Fruit fly (Drosophila melanogaster) whole organism, embryonic: Measurements from ENCODE around the gene CG4278.

Source experiments
- Atf3 ChIP-seq: fragments of 200-800 bp; sonication (Bioruptor generic); optimal IDR thresholded peaks from 3 replicates; lab custom pipeline; 2016; ENCODE audit warnings: missing biosample characterization, missing genetic modification characterization
- Awh ChIP-seq: fragments of 200-800 bp; sonication (Bioruptor generic); IDR thresholded peaks from 2 replicates; pipeline ENCODE4, ENCODE4 v1.3.6; 2022; ENCODE audit warnings: missing biosample characterization, missing genetic modification characterization
- Blimp-1 ChIP-seq: fragments of 200-800 bp; sonication (Bioruptor generic); optimal IDR thresholded peaks from 3 replicates; lab custom pipeline; 2018; ENCODE audit warnings: missing biosample characterization, missing genetic modification characterization, mild to moderate bottlenecking, moderate library complexity, missing genetic modification reagents
- CG1024 ChIP-seq: fragments of 200-800 bp; sonication (Bioruptor generic); IDR thresholded peaks from 2 replicates; pipeline ENCODE4 v1.3.6; 2022; ENCODE audit warnings: missing biosample characterization, missing genetic modification characterization
- CG11695 ChIP-seq: fragments of 200-800 bp; sonication (Bioruptor generic); IDR thresholded peaks from 3 replicates; pipeline ENCODE4 v1.3.6; 2022; ENCODE audit warnings: missing biosample characterization, missing genetic modification characterization
- CG11723 ChIP-seq: fragments of 200-800 bp; sonication (Bioruptor generic); optimal IDR thresholded peaks from 2 replicates; lab custom pipeline; 2017; ENCODE audit warnings: missing biosample characterization, mild to moderate bottlenecking, missing genetic modification characterization
- CG1233 ChIP-seq: fragments of 200-800 bp; sonication (Bioruptor generic); optimal IDR thresholded peaks from 4 replicates; lab custom pipeline; 2018; ENCODE audit warnings: missing biosample characterization, mild to moderate bottlenecking, missing genetic modification characterization
- CG12942 ChIP-seq: fragments of 200-800 bp; sonication (Bioruptor generic); optimal IDR thresholded peaks from 3 replicates; lab custom pipeline; 2016; ENCODE audit warnings: missing biosample characterization, missing genetic modification characterization
- CG15601 ChIP-seq: fragments of 200-800 bp; sonication (Bioruptor generic); optimal IDR thresholded peaks from 3 replicates; lab custom pipeline; 2019; ENCODE audit warnings: missing biosample characterization, mild to moderate bottlenecking, missing genetic modification characterization, moderate library complexity
- CG15696 ChIP-seq: fragments of 200-800 bp; sonication (Bioruptor generic); optimal IDR thresholded peaks from 2 replicates; lab custom pipeline; 2019; ENCODE audit warnings: missing biosample characterization, mild to moderate bottlenecking, missing genetic modification characterization, moderate library complexity
- CG17802 ChIP-seq: fragments of 200-800 bp; sonication (Bioruptor generic); optimal IDR thresholded peaks from 2 replicates; lab custom pipeline; 2018; ENCODE audit warnings: missing biosample characterization, mild to moderate bottlenecking, missing genetic modification characterization, moderate library complexity
- CG18011 ChIP-seq: fragments of 200-800 bp; sonication (Bioruptor generic); optimal IDR thresholded peaks from 2 replicates; lab custom pipeline; 2017; ENCODE audit warnings: missing biosample characterization, missing genetic modification characterization, mild to moderate bottlenecking, moderate library complexity, missing genotype
- CG18262 ChIP-seq: fragments of 200-800 bp; optimal IDR thresholded peaks from 3 replicates; lab custom pipeline; 2019; ENCODE audit warnings: missing biosample characterization, mild to moderate bottlenecking, missing genetic modification characterization, moderate library complexity
- CG2120 ChIP-seq: fragments of 200-800 bp; sonication (Bioruptor generic); optimal IDR thresholded peaks from 3 replicates; lab custom pipeline; 2016; ENCODE audit warnings: missing biosample characterization, missing genetic modification characterization
- CG3065 ChIP-seq: fragments of 200-800 bp; sonication (Bioruptor generic); optimal IDR thresholded peaks from 2 replicates; lab custom pipeline; 2016; ENCODE audit warnings: missing biosample characterization, missing genetic modification characterization
- CG31388 ChIP-seq: fragments of 200-800 bp; sonication (Bioruptor generic); optimal IDR thresholded peaks from 2 replicates; lab custom pipeline; 2016; ENCODE audit warnings: missing biosample characterization, missing genetic modification characterization
- CG3407 ChIP-seq: fragments of 200-800 bp; sonication (Bioruptor generic); optimal IDR thresholded peaks from 2 replicates; lab custom pipeline; 2018; ENCODE audit warnings: missing biosample characterization, mild to moderate bottlenecking, missing genetic modification characterization
- CG4854 ChIP-seq: fragments of 200-800 bp; sonication (Bioruptor generic); optimal IDR thresholded peaks from 2 replicates; lab custom pipeline; 2016; ENCODE audit warnings: missing biosample characterization, missing genetic modification characterization, inconsistent platforms
- CG7963 ChIP-seq: fragments of 200-800 bp; sonication (Bioruptor generic); IDR thresholded peaks from 3 replicates; pipeline ENCODE4 v1.3.6; 2022; ENCODE audit warnings: missing biosample characterization, missing genetic modification characterization; ENCODE audit not compliant: partially characterized antibody
- CG9609 ChIP-seq: fragments of 200-800 bp; sonication (Bioruptor generic); optimal IDR thresholded peaks from 3 replicates; lab custom pipeline; 2016; ENCODE audit warnings: missing biosample characterization, missing genetic modification characterization
- Dip2 ChIP-seq: fragments of 200-800 bp; sonication (Bioruptor generic); IDR thresholded peaks from 2 replicates; pipeline ENCODE4 v1.3.6; 2022; ENCODE audit warnings: missing biosample characterization, missing genetic modification characterization
- Dip3 ChIP-seq: fragments of 200-800 bp; sonication (Bioruptor generic); optimal IDR thresholded peaks from 3 replicates; lab custom pipeline; 2016; ENCODE audit warnings: missing biosample characterization, missing genetic modification characterization
- Doc3 ChIP-seq: fragments of 200-800 bp; sonication (Bioruptor generic); IDR thresholded peaks from 3 replicates; pipeline ENCODE4 v1.3.6; 2022; ENCODE audit warnings: missing biosample characterization, missing genetic modification characterization; ENCODE audit not compliant: partially characterized antibody
- Dref ChIP-seq: fragments of 200-800 bp; sonication (Bioruptor generic); IDR thresholded peaks from 2 replicates; pipeline ENCODE4 v1.3.6; 2022; ENCODE audit warnings: missing biosample characterization, missing genetic modification characterization
- Ets97D ChIP-seq: fragments of 200-800 bp; sonication (Bioruptor generic); optimal IDR thresholded peaks from 3 replicates; lab custom pipeline; 2016; ENCODE audit warnings: missing biosample characterization, missing genetic modification characterization
- GATAe ChIP-seq: fragments of 200-800 bp; sonication (Bioruptor generic); conservative IDR thresholded peaks from 2 replicates; pipeline ENCODE4 v1.3.6; 2022; ENCODE audit warnings: missing biosample characterization, missing genetic modification characterization
- Gsc ChIP-seq: fragments of 200-800 bp; sonication (Bioruptor generic); IDR thresholded peaks from 2 replicates; pipeline ENCODE4 v1.3.6; 2022; ENCODE audit warnings: missing biosample characterization, missing genetic modification characterization
- HLHmδ ChIP-seq: fragments of 200-800 bp; sonication (Bioruptor generic); optimal IDR thresholded peaks from 2 replicates; lab custom pipeline; 2018; ENCODE audit warnings: missing biosample characterization, mild to moderate bottlenecking, missing genetic modification characterization, moderate library complexity
- Hand ChIP-seq: fragments of 200-800 bp; sonication (Bioruptor generic); optimal IDR thresholded peaks from 2 replicates; lab custom pipeline; 2017; ENCODE audit warnings: mild to moderate bottlenecking, missing biosample characterization, missing genetic modification reagents, missing genetic modification characterization
- Hr3 ChIP-seq: fragments of 200-800 bp; sonication (Bioruptor generic); optimal IDR thresholded peaks from 3 replicates; lab custom pipeline; 2016; ENCODE audit warnings: missing biosample characterization, missing genetic modification characterization
- Hr51 ChIP-seq, 2 experiments: fragments of 200-800 bp; sonication (Bioruptor generic); optimal IDR thresholded peaks; 2 replicates in 1 of 2; 3 replicates in 1 of 2; lab custom pipeline; 2016 to 2018; ENCODE audit warnings: missing biosample characterization in 2 of 2, missing genetic modification characterization in 2 of 2, mild to moderate bottlenecking in 1 of 2, moderate library complexity in 1 of 2
- Mrtf ChIP-seq: fragments of 200-800 bp; sonication (Bioruptor generic); IDR thresholded peaks from 3 replicates; pipeline ENCODE4 v1.3.6; 2022; ENCODE audit warnings: missing biosample characterization, missing genetic modification characterization
- Oaz ChIP-seq: fragments of 200-800 bp; sonication (Bioruptor generic); IDR thresholded peaks from 2 replicates; pipeline ENCODE4 v1.3.6; 2022; ENCODE audit warnings: missing biosample characterization, missing genetic modification characterization
- Poxn ChIP-seq: fragments of 200-800 bp; sonication (Bioruptor generic); IDR thresholded peaks from 2 replicates; pipeline ENCODE4 v1.3.6; 2022; ENCODE audit warnings: missing biosample characterization, missing genetic modification characterization
- Usf ChIP-seq: fragments of 200-800 bp; sonication (Bioruptor generic); optimal IDR thresholded peaks from 2 replicates; lab custom pipeline; 2017; ENCODE audit warnings: missing genotype, missing biosample characterization, missing genetic modification characterization
- Xbp1 ChIP-seq: fragments of 200-800 bp; sonication (Bioruptor generic); optimal IDR thresholded peaks from 3 replicates; lab custom pipeline; 2016; ENCODE audit warnings: missing biosample characterization, mild to moderate bottlenecking, missing genetic modification characterization
- cad ChIP-seq: fragments of >200 bp; optimal IDR thresholded peaks from 2 replicates; lab custom pipeline; 2017; ENCODE audit warnings: missing biosample characterization, missing genetic modification characterization
- chn ChIP-seq: fragments of 200-800 bp; sonication (Bioruptor generic); optimal IDR thresholded peaks from 2 replicates; lab custom pipeline; 2016; ENCODE audit warnings: missing biosample characterization, missing genetic modification characterization
- ewg ChIP-seq: fragments of 200-800 bp; sonication (Bioruptor generic); optimal IDR thresholded peaks from 3 replicates; lab custom pipeline; 2017; ENCODE audit warnings: mild to moderate bottlenecking, missing biosample characterization, missing genetic modification reagents, missing genetic modification characterization
- grn ChIP-seq: fragments of 200-800 bp; sonication (Bioruptor generic); optimal IDR thresholded peaks from 3 replicates; lab custom pipeline; 2017; ENCODE audit warnings: missing biosample characterization, missing genetic modification characterization
- odd ChIP-seq: fragments of 200-800 bp; sonication (Bioruptor generic); optimal IDR thresholded peaks from 2 replicates; lab custom pipeline; 2017; ENCODE audit warnings: missing biosample characterization, mild to moderate bottlenecking, missing genetic modification characterization
- otp ChIP-seq: fragments of 200-800 bp; sonication (Bioruptor generic); IDR thresholded peaks from 3 replicates; pipeline ENCODE4, ENCODE4 v1.3.6; 2022; ENCODE audit warnings: missing biosample characterization, missing genetic modification characterization
- pan ChIP-seq, 4 experiments: fragments of >200 bp in 3 of 4; fragments of 200-800 bp in 1 of 4; sonication (Bioruptor generic) in 1 of 4; optimal IDR thresholded peaks in 3 of 4; IDR thresholded peaks in 1 of 4; 2 replicates each; pipeline versions ENCODE4 v1.3.6 to Lab custom; 2017 to 2022; ENCODE audit warnings: missing biosample characterization in 2 of 4, missing genetic modification characterization in 2 of 4, mixed read lengths in 1 of 4
- repo ChIP-seq: fragments of 200-800 bp; sonication (Bioruptor generic); optimal IDR thresholded peaks from 2 replicates; lab custom pipeline; 2016; ENCODE audit warnings: missing biosample characterization, missing genetic modification characterization
- slou ChIP-seq: fragments of 200-800 bp; sonication (Bioruptor generic); optimal IDR thresholded peaks from 3 replicates; lab custom pipeline; 2016; ENCODE audit warnings: missing biosample characterization, missing genetic modification characterization
- sna ChIP-seq: fragments of 200-800 bp; sonication (Bioruptor generic); IDR thresholded peaks from 2 replicates; pipeline ENCODE4 v1.3.6; 2022; ENCODE audit warnings: missing biosample characterization, missing genetic modification characterization; ENCODE audit not compliant: partially characterized antibody
- sug ChIP-seq: fragments of 200-800 bp; optimal IDR thresholded peaks from 2 replicates; lab custom pipeline; 2019; ENCODE audit warnings: missing biosample characterization, mild to moderate bottlenecking, missing genetic modification characterization, moderate library complexity
- vnd ChIP-seq: fragments of 200-800 bp; sonication (Bioruptor generic); IDR thresholded peaks from 3 replicates; pipeline ENCODE4 v1.3.6; 2022; ENCODE audit warnings: missing biosample characterization, missing genetic modification characterization; ENCODE audit not compliant: partially characterized antibody
- vvl ChIP-seq: fragments of 200-800 bp; sonication (Bioruptor generic); IDR thresholded peaks from 2 replicates; pipeline ENCODE4 v1.3.6; 2022; ENCODE audit warnings: missing biosample characterization, missing genetic modification characterization

CG4278 gene

DNA sequence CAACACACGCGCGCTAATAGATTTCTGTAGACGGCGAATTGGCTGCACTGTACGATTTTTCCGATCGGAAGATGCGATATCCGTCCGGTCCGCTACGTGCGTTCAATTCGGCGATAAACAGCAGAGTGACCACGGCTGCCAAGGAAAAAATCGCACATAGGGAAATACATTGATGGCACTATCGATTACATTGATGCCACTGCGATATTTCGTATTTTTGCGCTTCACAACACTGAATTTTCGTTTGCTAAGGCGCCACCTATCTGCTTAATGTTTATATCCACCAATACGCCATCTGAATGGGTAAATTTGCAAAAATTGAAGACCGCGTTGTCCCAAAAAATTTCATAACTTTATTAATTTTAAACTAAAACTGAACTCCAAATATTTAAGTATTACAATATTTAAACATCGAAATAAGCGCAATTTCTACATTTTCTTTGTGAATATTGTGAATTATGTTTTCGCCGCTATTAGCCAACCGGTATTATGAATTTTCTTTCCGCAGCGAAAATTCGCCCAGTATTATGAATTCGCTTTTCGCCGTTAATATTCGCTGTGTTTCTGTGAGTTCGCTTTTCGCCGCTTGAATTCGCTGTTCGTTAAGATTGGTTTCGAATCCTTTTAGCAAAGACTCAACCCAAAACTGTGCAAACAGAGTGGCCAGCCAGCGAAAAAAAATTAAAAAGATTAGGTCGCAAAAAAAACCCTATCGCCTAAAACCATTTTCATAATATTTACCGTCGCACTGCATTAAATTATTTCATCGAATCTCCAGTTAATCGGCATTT lies 39.1 kb upstream of the CG4278 start, which contains the start of the genes crp and pkaap (continued):
- TF ChIP-seq CG11695 (GFP tag; lab: Robert Waterston, UW) (no peak), GATAe (GFP tag; lab: Robert Waterston, UW) (no peak), CG1024 (no peak), vvl (GFP tag; lab: Robert Waterston, UW) (no peak), CG31388 (peak; percentile 66), ewg (GFP tag; lab: Kevin White, UChicago) (peak; percentile 43), Poxn (GFP tag; lab: Robert Waterston, UW) (no peak), Dip3 (GFP tag; lab: Kevin White, UChicago) (peak; percentile 77), Hr51 (GFP tag; optimal IDR thresholded peaks at IDR 0.05; lab: Kevin White, UChicago) (peak in 1 of 2 experiments; percentile 88), Mrtf (no peak), slou (peak; percentile 86), Atf3 (GFP tag; lab: Kevin White, UChicago) (peak; percentile 54), CG3407 (GFP tag; lab: Kevin White, UChicago) (peak; percentile 69), CG15601 (peak; percentile 75), CG15696 (tag; lab: Kevin White, UChicago) (peak; percentile 72), Xbp1 (GFP tag; lab: Kevin White, UChicago) (peak; percentile 87), CG12942 (GFP tag; lab: Kevin White, UChicago) (peak; percentile 67), Dref (GFP tag; lab: Robert Waterston, UW) (no peak), chn (peak; percentile 86), HLHmδ (GFP tag; lab: Kevin White, UChicago) (peak; percentile 94), Oaz (no peak), CG4854 (GFP tag; lab: Kevin White, UChicago) (peak; percentile 86), CG18011 (peak; percentile 46), CG17802 (tag; lab: Kevin White, UChicago) (peak; percentile 48), Hr3 (GFP tag; lab: Kevin White, UChicago) (peak; percentile 66), odd (peak; percentile 19), Dip2 (no peak), Hand (GFP tag; lab: Kevin White, UChicago) (peak; percentile 64), Gsc (GFP tag; lab: Robert Waterston, UW) (no peak), vnd (GFP tag; lab: Robert Waterston, UW) (no peak), CG18262 (peak; percentile 65), CG3065 (peak; percentile 72), CG2120 (peak; percentile 92), CG7963 (GFP tag; lab: Robert Waterston, UW) (no peak), grn (peak; percentile 90), Blimp-1 (peak; percentile 55), Ets97D (peak; percentile 93), CG9609 (peak; percentile 75), cad (GFP tag; lab: Kevin White, UChicago) (no peak), otp (GFP tag; lab: Robert Waterston, UW) (no peak), pan (optimal IDR thresholded peaks at IDR 0.05; lab: Kevin White, UChicago) (no peak), pan (GFP tag; optimal IDR thresholded peaks at IDR 0.05 in 1 of 2, IDR thresholded peaks at IDR 0.05 in 1 of 2) (no peak), sna (no peak), CG11723 (GFP tag; lab: Kevin White, UChicago) (peak; percentile 23), Doc3 (GFP tag; lab: Robert Waterston, UW) (no peak), repo (GFP tag; lab: Kevin White, UChicago) (peak; percentile 74), sug (tag; lab: Kevin White, UChicago) (peak; percentile 74), Awh (GFP tag; lab: Robert Waterston, UW) (no peak), CG1233 (GFP tag; lab: Kevin White, UChicago) (peak; percentile 61), Usf (peak; percentile 47)
